Worm (Caenorhabditis elegans) whole organism, L1 larva: ENCODE results near the gene C50E3.9.

Experiments used
- C34B4.2 ChIP-seq: sonication (generic microtip); optimal IDR thresholded peaks from 2 replicates; lab custom pipeline; 2017; ENCODE audit warnings: mild to moderate bottlenecking, missing genetic modification characterization, missing compliant biosample characterization
- aly-2 ChIP-seq: fragments of 150-350 bp; optimal IDR thresholded peaks from 2 replicates; lab custom pipeline; 2014; ENCODE audit warnings: missing biosample characterization, missing genetic modification characterization
- blmp-1 ChIP-seq: fragments of 150-350 bp; optimal IDR thresholded peaks from 2 replicates; lab custom pipeline; 2014; ENCODE audit warnings: missing biosample characterization, missing genetic modification characterization
- lsy-2 ChIP-seq, 2 experiments: fragments of 150-350 bp; optimal IDR thresholded peaks; 2 replicates each; lab custom pipeline; 2014; ENCODE audit warnings: missing biosample characterization in 2 of 2, missing genetic modification characterization in 2 of 2
- nhr-237 ChIP-seq: fragments of 150-350 bp; optimal IDR thresholded peaks from 2 replicates; lab custom pipeline; 2014; ENCODE audit warnings: missing biosample characterization, missing genetic modification characterization
- nhr-28 ChIP-seq: fragments of 150-350 bp; optimal IDR thresholded peaks from 2 replicates; lab custom pipeline; 2014; ENCODE audit warnings: missing biosample characterization, missing genetic modification characterization
- ztf-4 ChIP-seq: fragments of 150-350 bp; optimal IDR thresholded peaks from 2 replicates; lab custom pipeline; 2014; ENCODE audit warnings: missing biosample characterization, missing genetic modification characterization

- TF ChIP-seq lsy-2 (tag; optimal IDR thresholded peaks at IDR 0.05; lab: Kevin White, UChicago): no peak
- TF ChIP-seq nhr-237 (tag; lab: Kevin White, UChicago): no peak
- TF ChIP-seq C34B4.2 (tag; lab: Kevin White, UChicago): no peak
- TF ChIP-seq nhr-28 (tag; lab: Kevin White, UChicago): no peak
- no peak for TF ChIP-seq ztf-4 (tag; lab: Kevin White, UChicago)
- no peak for TF ChIP-seq blmp-1 (tag; lab: Kevin White, UChicago)
- no peak for TF ChIP-seq aly-2 (tag; lab: Kevin White, UChicago)
Measured at ce11 chrV:7634657-7635056, 34.6 kb upstream of the C50E3.9 start, which contains the start of gene srd-31.
